Worm (Caenorhabditis elegans) whole organism, L4 larva: ENCODE measurements around the gene F58A4.1.

Experiments
- ama-1 ChIP-seq: fragments of 150-350 bp; optimal IDR thresholded peaks from 2 replicates; lab custom pipeline; 2014; ENCODE audit warnings: inconsistent platforms, mixed read lengths
- ces-1 ChIP-seq: fragments of 150-350 bp; sonication (generic microtip); optimal IDR thresholded peaks from 4 replicates; lab custom pipeline; 2014; ENCODE audit warnings: missing biosample characterization, missing genetic modification reagents, missing genetic modification characterization
- daf-8 ChIP-seq: fragments of 200-800 bp; sonication (Bioruptor generic); IDR thresholded peaks from 2 replicates; pipeline ENCODE4 v1.3.6; 2022; ENCODE audit warnings: missing genetic modification characterization, missing compliant biosample characterization
- dpl-1 ChIP-seq: fragments of 150-350 bp; optimal IDR thresholded peaks from 2 replicates; lab custom pipeline; 2014; ENCODE audit warnings: missing biosample characterization, missing genetic modification reagents, missing genetic modification characterization
- lin-29 ChIP-seq: fragments of 200-800 bp; sonication (Bioruptor generic); IDR thresholded peaks from 2 replicates; pipeline ENCODE4 v1.3.6; 2022; ENCODE audit warnings: missing genetic modification reagents, missing genetic modification characterization, missing compliant biosample characterization
- nhr-237 ChIP-seq: sonication (generic microtip); optimal IDR thresholded peaks from 2 replicates; lab custom pipeline; 2017; ENCODE audit warnings: missing biosample characterization, missing genetic modification characterization
- nhr-25 ChIP-seq: sonication (generic microtip); optimal IDR thresholded peaks from 2 replicates; lab custom pipeline; 2017; ENCODE audit warnings: missing genetic modification characterization, mild to moderate bottlenecking, missing compliant biosample characterization, antibody characterized with exemption, moderate library complexity, borderline replicate concordance; ENCODE audit not compliant: insufficient read depth
- pha-4 ChIP-seq, 2 experiments: fragments of 150-350 bp in 1 of 2; fragments of 200-800 bp in 1 of 2; sonication (Bioruptor generic) in 1 of 2; IDR thresholded peaks in 1 of 2; optimal IDR thresholded peaks in 1 of 2; 2 replicates each; pipeline versions ENCODE4 v1.3.6 to Lab custom; 2014 to 2022; ENCODE audit warnings: missing genetic modification characterization in 2 of 2, missing genetic modification reagents in 2 of 2, missing biosample characterization in 1 of 2, missing compliant biosample characterization in 1 of 2
- snpc-4 ChIP-seq: fragments of 150-350 bp; optimal IDR thresholded peaks from 2 replicates; lab custom pipeline; 2014; ENCODE audit warnings: missing biosample characterization, missing genetic modification characterization
- vab-7 ChIP-seq: fragments of 200-800 bp; sonication (Bioruptor generic); IDR thresholded peaks from 2 replicates; pipeline ENCODE4 v1.3.6; 2022; ENCODE audit warnings: missing genetic modification reagents, missing genetic modification characterization, missing compliant biosample characterization

- no peak for TF ChIP-seq ama-1
- TF ChIP-seq nhr-237 = no peak
- no peak for TF ChIP-seq ces-1 (GFP tag; lab: Kevin White, UChicago)
- TF ChIP-seq vab-7 (GFP tag; lab: Robert Waterston, UW) = no peak
- no peak for TF ChIP-seq lin-29 (GFP tag; lab: Robert Waterston, UW)
- TF ChIP-seq daf-8 (GFP tag; lab: Robert Waterston, UW) = no peak
- no peak for TF ChIP-seq snpc-4 (tag; lab: Kevin White, UChicago)
- TF ChIP-seq nhr-25 (tag; lab: Kevin White, UChicago) = no peak
- TF ChIP-seq dpl-1 (GFP tag; lab: Kevin White, UChicago) = no peak
- TF ChIP-seq pha-4 (GFP tag; IDR thresholded peaks at IDR 0.05; lab: Robert Waterston, UW) = no peak
- no peak for TF ChIP-seq pha-4 (tag; optimal IDR thresholded peaks at IDR 0.05; lab: Kevin White, UChicago)
Measured at ce11 chrIII:9582240-9582639, 16.0 kb upstream of the F58A4.1 start, which contains the start of gene C48B4.3.
